Fruit fly (Drosophila melanogaster) whole organism, wandering third instar larva: ENCODE results near the gene gcm.

Source experiments
- Abd-B ChIP-seq: fragments of >200 bp; optimal IDR thresholded peaks from 2 replicates; lab custom pipeline; 2017; ENCODE audit warnings: missing biosample characterization, missing genetic modification characterization
- CG32264 ChIP-seq: fragments of 200-800 bp; sonication (Bioruptor generic); optimal IDR thresholded peaks from 2 replicates; lab custom pipeline; 2016; ENCODE audit warnings: missing biosample characterization, missing genetic modification characterization
- CG9705 ChIP-seq: fragments of 200-800 bp; sonication (Bioruptor generic); optimal IDR thresholded peaks from 2 replicates; lab custom pipeline; 2018; ENCODE audit warnings: missing biosample characterization, mild to moderate bottlenecking, missing genetic modification characterization
- CrebA ChIP-seq: fragments of 200-800 bp; sonication (Bioruptor generic); optimal IDR thresholded peaks from 2 replicates; lab custom pipeline; 2016; ENCODE audit warnings: missing biosample characterization, mild to moderate bottlenecking, missing genetic modification characterization, borderline replicate concordance
- Dfd ChIP-seq: fragments of >200 bp; optimal IDR thresholded peaks from 2 replicates; lab custom pipeline; 2017; ENCODE audit warnings: missing biosample characterization, missing genetic modification characterization
- Dif ChIP-seq: fragments of 200-275, 200-300 bp; sonication (Bioruptor generic); optimal IDR thresholded peaks from 2 replicates; lab custom pipeline; 2018; ENCODE audit warnings: missing biosample characterization, missing genetic modification characterization; ENCODE audit not compliant: partially characterized antibody
- GATAd ChIP-seq: sonication (Bioruptor generic); optimal IDR thresholded peaks from 2 replicates; lab custom pipeline; 2016; ENCODE audit warnings: missing biosample characterization, missing genetic modification characterization
- HLH106 ChIP-seq: fragments of 200-800 bp; optimal IDR thresholded peaks from 3 replicates; lab custom pipeline; 2019; ENCODE audit warnings: missing biosample characterization, mild to moderate bottlenecking, missing genetic modification characterization, moderate library complexity
- Hnf4 ChIP-seq: fragments of 200-800 bp; sonication (Bioruptor generic); optimal IDR thresholded peaks from 2 replicates; lab custom pipeline; 2016; ENCODE audit warnings: missing biosample characterization, mild to moderate bottlenecking, missing genetic modification characterization
- Hr78 ChIP-seq: fragments of >200 bp; optimal IDR thresholded peaks from 2 replicates; lab custom pipeline; 2017; ENCODE audit warnings: missing biosample characterization, missing genetic modification characterization
- Hr83 ChIP-seq: fragments of 200-300 bp; sonication (Bioruptor generic); optimal IDR thresholded peaks from 2 replicates; lab custom pipeline; 2016; ENCODE audit warnings: missing biosample characterization, mild to moderate bottlenecking, missing genetic modification characterization, moderate library complexity; ENCODE audit not compliant: poor library complexity, severe bottlenecking
- Jra ChIP-seq: sonication (Bioruptor generic); optimal IDR thresholded peaks from 2 replicates; lab custom pipeline; 2016; ENCODE audit warnings: missing biosample characterization, missing genetic modification characterization
- Mio ChIP-seq: sonication (Bioruptor generic); optimal IDR thresholded peaks from 2 replicates; lab custom pipeline; 2016; ENCODE audit warnings: missing biosample characterization, missing genetic modification characterization
- Myc ChIP-seq: fragments of >200 bp; optimal IDR thresholded peaks from 2 replicates; lab custom pipeline; 2017
- N ChIP-seq: fragments of >200 bp; optimal IDR thresholded peaks from 2 replicates; lab custom pipeline; 2018; ENCODE audit warnings: missing biosample characterization, missing external identifiers, missing genetic modification characterization
- OdsH ChIP-seq: fragments of 200-800 bp; sonication (Bioruptor generic); optimal IDR thresholded peaks from 2 replicates; lab custom pipeline; 2016; ENCODE audit warnings: missing biosample characterization, mild to moderate bottlenecking, missing genetic modification characterization
- Rel ChIP-seq, 2 experiments: fragments of 200-800 bp; sonication (Bioruptor generic) in 1 of 2; optimal IDR thresholded peaks; 2 replicates in 1 of 2; 3 replicates in 1 of 2; lab custom pipeline; 2016 to 2019; ENCODE audit warnings: mild to moderate bottlenecking in 2 of 2, missing biosample characterization in 2 of 2, missing genetic modification characterization in 2 of 2, moderate library complexity in 1 of 2
- Sp1 ChIP-seq: fragments of 200-800 bp; sonication (Bioruptor generic); optimal IDR thresholded peaks from 3 replicates; lab custom pipeline; 2019; ENCODE audit warnings: missing biosample characterization, mild to moderate bottlenecking, missing genetic modification characterization, moderate library complexity
- Vsx2 ChIP-seq: fragments of 200-300, 225-300 bp; sonication (Bioruptor generic); optimal IDR thresholded peaks from 2 replicates; lab custom pipeline; 2018; ENCODE audit warnings: missing biosample characterization, missing genetic modification characterization; ENCODE audit not compliant: partially characterized antibody
- br ChIP-seq: fragments of 200-800 bp; sonication (Bioruptor generic); optimal IDR thresholded peaks from 2 replicates; lab custom pipeline; 2016; ENCODE audit warnings: missing biosample characterization, missing genetic modification characterization
- brk ChIP-seq: fragments of 200-800 bp; sonication (Bioruptor generic); optimal IDR thresholded peaks from 2 replicates; lab custom pipeline; 2016; ENCODE audit warnings: missing biosample characterization, mild to moderate bottlenecking, missing genetic modification characterization
- dl ChIP-seq, 2 experiments: fragments of 175-275, 200-275 bp in 1 of 2; fragments of 200-275 bp in 1 of 2; sonication (Bioruptor generic); optimal IDR thresholded peaks; lab custom pipeline; 2018; ENCODE audit warnings: mild to moderate bottlenecking in 2 of 2, missing biosample characterization in 2 of 2, missing genetic modification characterization in 2 of 2, moderate library complexity in 2 of 2; ENCODE audit not compliant: partially characterized antibody in 2 of 2, insufficient read depth in 1 of 2
- dmrt93B ChIP-seq: fragments of 200-800 bp; sonication (Bioruptor generic); optimal IDR thresholded peaks from 2 replicates; lab custom pipeline; 2018; ENCODE audit warnings: missing biosample characterization, mild to moderate bottlenecking, missing genetic modification characterization
- dsf ChIP-seq: sonication (Bioruptor generic); optimal IDR thresholded peaks from 2 replicates; lab custom pipeline; 2016; ENCODE audit warnings: missing biosample characterization, missing genetic modification characterization, borderline replicate concordance
- ey ChIP-seq: fragments of 200-800 bp; sonication (Bioruptor generic); optimal IDR thresholded peaks from 2 replicates; lab custom pipeline; 2016; ENCODE audit warnings: missing biosample characterization, missing genetic modification characterization
- foxo ChIP-seq, 2 experiments: fragments of 200-800 bp; sonication (Bioruptor generic); optimal IDR thresholded peaks; 2 replicates in 1 of 2; 3 replicates in 1 of 2; lab custom pipeline; 2016 to 2017; ENCODE audit warnings: missing biosample characterization in 2 of 2, missing genetic modification characterization in 2 of 2
- fru ChIP-seq: fragments of 200-800 bp; sonication (Bioruptor generic); optimal IDR thresholded peaks from 3 replicates; lab custom pipeline; 2016; ENCODE audit warnings: missing biosample characterization, mild to moderate bottlenecking, missing genetic modification characterization
- h ChIP-seq: fragments of 200-800 bp; sonication (Bioruptor generic); optimal IDR thresholded peaks from 3 replicates; lab custom pipeline; 2016; ENCODE audit warnings: missing biosample characterization, mild to moderate bottlenecking, missing genetic modification characterization
- jim ChIP-seq: fragments of 175-275, 200-325 bp; sonication (Bioruptor generic); optimal IDR thresholded peaks from 2 replicates; lab custom pipeline; 2016; ENCODE audit warnings: missing biosample characterization, mild to moderate bottlenecking, missing genetic modification characterization
- lola ChIP-seq: fragments of >200 bp; optimal IDR thresholded peaks from 2 replicates; lab custom pipeline; 2017; ENCODE audit warnings: missing biosample characterization, missing genetic modification characterization
- pan ChIP-seq: fragments of >200 bp; optimal IDR thresholded peaks from 2 replicates; lab custom pipeline; 2017
- psq ChIP-seq: fragments of 200-800 bp; sonication (Bioruptor generic); optimal IDR thresholded peaks from 3 replicates; lab custom pipeline; 2017; ENCODE audit warnings: missing biosample characterization, mild to moderate bottlenecking, missing genetic modification characterization, moderate library complexity
- rgr ChIP-seq: fragments of 200-800 bp; sonication (Bioruptor generic); optimal IDR thresholded peaks from 3 replicates; lab custom pipeline; 2016; ENCODE audit warnings: missing biosample characterization, mild to moderate bottlenecking, missing genetic modification characterization
- sage ChIP-seq: fragments of 200-800 bp; sonication (Bioruptor generic); optimal IDR thresholded peaks from 2 replicates; lab custom pipeline; 2016; ENCODE audit warnings: missing biosample characterization, mild to moderate bottlenecking, missing genetic modification characterization
- sv ChIP-seq: fragments of 200-800 bp; sonication (Bioruptor generic); optimal IDR thresholded peaks from 3 replicates; lab custom pipeline; 2016; ENCODE audit warnings: missing biosample characterization, missing genetic modification characterization
- tai ChIP-seq: sonication (Bioruptor generic); optimal IDR thresholded peaks from 2 replicates; lab custom pipeline; 2016; ENCODE audit warnings: missing biosample characterization, missing genetic modification characterization
- usp ChIP-seq: fragments of >200 bp; optimal IDR thresholded peaks from 2 replicates; lab custom pipeline; 2017; ENCODE audit warnings: missing biosample characterization, missing genetic modification characterization
- woc ChIP-seq: sonication (Bioruptor generic); optimal IDR thresholded peaks from 2 replicates; lab custom pipeline; 2016; ENCODE audit warnings: missing biosample characterization, mild to moderate bottlenecking, missing genetic modification characterization

The gcm gene

DNA sequence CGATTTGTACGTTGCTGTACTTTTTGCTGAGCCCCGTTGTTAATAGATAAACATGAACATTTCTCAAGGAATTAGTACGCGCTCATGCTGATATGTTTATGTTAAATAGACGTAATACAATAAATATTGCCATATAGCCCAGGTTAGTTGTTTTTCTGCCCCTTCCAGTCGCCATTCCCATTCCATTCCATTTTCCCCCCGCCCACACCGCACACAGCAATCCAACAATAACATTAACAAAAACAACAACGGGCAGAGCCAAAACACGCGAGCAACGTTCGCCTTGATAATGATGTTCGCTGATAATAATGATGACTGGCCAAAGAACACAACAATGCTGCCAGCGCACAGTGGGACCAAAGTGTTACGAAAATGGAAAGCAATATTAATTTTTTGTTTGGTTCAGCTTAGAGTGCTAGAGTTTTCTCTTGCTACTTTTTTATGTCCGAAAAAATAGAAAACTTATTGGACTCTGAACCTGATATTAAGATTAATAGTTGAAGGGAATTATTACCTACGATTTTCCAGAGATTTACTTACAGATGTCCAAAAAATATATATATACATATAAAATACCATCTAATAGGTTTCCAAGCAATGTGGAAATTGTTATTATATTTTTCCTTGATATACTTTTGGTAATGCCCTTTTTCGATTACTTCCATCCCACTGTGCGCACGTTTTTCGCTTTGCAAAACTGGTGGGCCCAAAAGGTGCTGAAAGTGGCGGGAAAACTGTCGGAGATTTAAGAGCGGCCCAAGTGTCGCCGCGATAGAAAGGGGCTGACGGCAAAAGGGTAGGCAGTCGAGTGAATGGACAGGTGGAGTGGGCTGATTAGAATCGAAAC is 11.7 kb downstream of the gcm start:
- TF ChIP-seq OdsH (GFP tag; lab: Kevin White, UChicago) = peak; percentile 95
- TF ChIP-seq fru (GFP tag; lab: Kevin White, UChicago) = peak; percentile 94
- no peak for TF ChIP-seq Hr78 (GFP tag; lab: Kevin White, UChicago)
- peak; percentile 95 for TF ChIP-seq Sp1
- TF ChIP-seq usp = no peak
- peak; percentile 93 for TF ChIP-seq sage (GFP tag; lab: Kevin White, UChicago)
- TF ChIP-seq dl (GFP tag; optimal IDR thresholded peaks at IDR 0.05; lab: Kevin White, UChicago; ENCODE audit: insufficient read depth in 1 of 2, partially characterized antibody in 2 of 2) = no peak
- TF ChIP-seq lola (GFP tag; lab: Kevin White, UChicago) = no peak
- TF ChIP-seq h (GFP tag; lab: Kevin White, UChicago) = peak; percentile 95
- no peak for TF ChIP-seq Vsx2
- peak; percentile 93 for TF ChIP-seq psq (GFP tag; lab: Kevin White, UChicago)
- TF ChIP-seq CG9705 (GFP tag; lab: Kevin White, UChicago) = peak; percentile 82
- peak; percentile 61 for TF ChIP-seq CG32264 (GFP tag; lab: Kevin White, UChicago)
- TF ChIP-seq tai (GFP tag; lab: Kevin White, UChicago) = no peak
- peak; percentile 94 for TF ChIP-seq sv (GFP tag; lab: Kevin White, UChicago)
- peak; percentile 93 for TF ChIP-seq rgr (GFP tag; lab: Kevin White, UChicago)
- TF ChIP-seq ey = peak; percentile 87
- TF ChIP-seq Dfd (GFP tag; lab: Kevin White, UChicago) = peak; percentile 95
- TF ChIP-seq Hr83 (GFP tag; lab: Kevin White, UChicago) = no peak
- TF ChIP-seq woc (GFP tag; lab: Kevin White, UChicago) = peak; percentile 85
- TF ChIP-seq jim (GFP tag; lab: Kevin White, UChicago) = no peak
- peak; percentile 70 to 90 for TF ChIP-seq foxo (GFP tag; optimal IDR thresholded peaks at IDR 0.05; lab: Kevin White, UChicago)
- no peak for TF ChIP-seq Myc
- TF ChIP-seq Hnf4 (GFP tag; lab: Kevin White, UChicago) = peak; percentile 73
- TF ChIP-seq GATAd = no peak
- TF ChIP-seq CrebA (GFP tag; lab: Kevin White, UChicago) = peak; percentile 78
- TF ChIP-seq dmrt93B = peak; percentile 91
- no peak for TF ChIP-seq N (GFP tag; lab: Kevin White, UChicago)
- TF ChIP-seq Rel (GFP tag; optimal IDR thresholded peaks at IDR 0.05; lab: Kevin White, UChicago) = peak; percentile 88
- TF ChIP-seq Rel (tag; optimal IDR thresholded peaks at IDR 0.05; lab: Kevin White, UChicago) = peak; percentile 55
- TF ChIP-seq HLH106 (tag; lab: Kevin White, UChicago) = peak; percentile 94
- peak; percentile 90 for TF ChIP-seq br (GFP tag; lab: Kevin White, UChicago)
- peak; percentile 35 for TF ChIP-seq Jra (GFP tag; lab: Kevin White, UChicago)
- no peak for TF ChIP-seq Abd-B (GFP tag; lab: Kevin White, UChicago)
- no peak for TF ChIP-seq pan (lab: Kevin White, UChicago)
- TF ChIP-seq brk (GFP tag; lab: Kevin White, UChicago) = no peak
- peak; percentile 63 for TF ChIP-seq dsf
- peak; percentile 61 for TF ChIP-seq Mio
- no peak for TF ChIP-seq Dif (GFP tag; lab: Kevin White, UChicago)

DNA sequence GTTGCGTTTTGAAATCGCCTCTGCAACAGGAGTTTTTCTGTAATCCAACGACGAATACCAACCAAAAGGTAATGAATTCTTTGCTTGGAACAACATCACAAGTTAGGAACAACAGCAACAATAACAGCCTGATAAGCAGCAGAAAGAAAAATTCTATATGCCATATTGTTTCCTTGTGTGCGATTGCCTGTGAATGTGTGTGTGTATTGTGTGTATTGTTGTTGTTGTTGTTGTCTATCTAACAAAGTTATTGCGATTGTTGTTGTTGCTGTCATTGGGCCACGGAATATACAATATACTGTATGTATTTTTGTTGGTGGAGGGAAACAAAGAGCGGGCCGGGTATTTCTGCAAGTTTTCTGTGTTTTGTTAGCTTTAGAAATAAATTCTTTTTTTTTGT is 12.4 kb downstream of the gcm start:
- TF ChIP-seq sv (GFP tag; lab: Kevin White, UChicago) = no peak
- no peak for TF ChIP-seq OdsH (GFP tag; lab: Kevin White, UChicago)
- no peak for TF ChIP-seq tai (GFP tag; lab: Kevin White, UChicago)
- TF ChIP-seq foxo (GFP tag; optimal IDR thresholded peaks at IDR 0.05; lab: Kevin White, UChicago) = no peak
- TF ChIP-seq, all 38 proteins: peak for 0
